Fruit fly (Drosophila melanogaster): Measurements from ENCODE around the gene LysP.

The LysP gene

DNA sequence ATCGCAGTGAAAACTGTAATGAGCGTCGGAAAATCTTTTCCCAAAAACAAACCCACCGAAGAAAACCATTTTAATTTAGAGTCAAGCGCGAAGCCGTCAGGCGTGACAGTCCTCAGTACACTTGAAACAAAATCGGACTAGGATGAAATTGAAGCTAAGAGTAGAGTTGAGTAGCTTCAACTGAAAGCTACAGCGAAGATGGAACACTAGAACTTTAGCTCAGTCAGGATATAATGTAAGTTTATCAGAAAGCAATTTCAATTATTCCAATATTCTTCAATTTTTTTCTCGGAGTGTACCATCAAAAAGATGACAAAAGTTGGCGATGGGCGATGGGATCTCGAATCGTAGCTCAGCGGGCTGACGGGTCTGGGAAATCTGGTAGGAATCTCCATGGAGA, 2.0 kb downstream of the LysP start (continued):
- TF ChIP-seq CG8478 (optimal IDR thresholded peaks at IDR 0.05) (no peak), sisA (GFP tag; IDR thresholded peaks at IDR 0.05) (peak; percentile 65), BEAF-32 (GFP tag; optimal IDR thresholded peaks at IDR 0.05) (no peak), CG34422 (GFP tag; IDR thresholded peaks at IDR 0.05) (no peak), pnt (GFP tag; optimal IDR thresholded peaks at IDR 0.05) (peak; percentile 24), CG12155 (GFP tag; optimal IDR thresholded peaks at IDR 0.05) (no peak), CoRest (tag; optimal IDR thresholded peaks at IDR 0.05) (peak; percentile 38), CG8388 (GFP tag; optimal IDR thresholded peaks at IDR 0.05) (peak; percentile 56), CG3065 (GFP tag; optimal IDR thresholded peaks at IDR 0.05) (no peak), Max (GFP tag; optimal IDR thresholded peaks at IDR 0.05) (peak; percentile 14), scrt (GFP tag; optimal IDR thresholded peaks at IDR 0.05) (no peak), CG5953 (GFP tag; IDR thresholded peaks at IDR 0.05) (no peak), Mad (GFP tag; optimal IDR thresholded peaks at IDR 0.05) (no peak), CG34224 (GFP tag; IDR thresholded peaks at IDR 0.05; ENCODE audit: partially characterized antibody) (no peak), CG18476 (GFP tag; optimal IDR thresholded peaks at IDR 0.05) (peak; percentile 18), lmd (GFP tag; IDR thresholded peaks at IDR 0.05) (peak; percentile 45), CG32767 (GFP tag; IDR thresholded peaks at IDR 0.05) (peak; percentile 37; the same call in 1 of the 2 replicates), ro (GFP tag; IDR thresholded peaks at IDR 0.05) (no peak), seq (GFP tag; IDR thresholded peaks at IDR 0.05) (no peak), Ets97D (GFP tag; optimal IDR thresholded peaks at IDR 0.05) (no peak), CG17186 (GFP tag; optimal IDR thresholded peaks at IDR 0.05) (peak; percentile 1), Myb (GFP tag; optimal IDR thresholded peaks at IDR 0.05) (no peak), pita (GFP tag; optimal IDR thresholded peaks at IDR 0.05) (no peak), NC2β (GFP tag; optimal IDR thresholded peaks at IDR 0.05) (no peak), CG10565 (GFP tag; optimal IDR thresholded peaks at IDR 0.05) (no peak), Fer2 (tag; optimal IDR thresholded peaks at IDR 0.05) (no peak), E2f2 (GFP tag; IDR thresholded peaks at IDR 0.05) (no peak), gcm2 (GFP tag; optimal IDR thresholded peaks at IDR 0.05) (no peak), btn (GFP tag; optimal IDR thresholded peaks at IDR 0.05) (peak; percentile 47), CG6272 (GFP tag; IDR thresholded peaks at IDR 0.05) (no peak), da (GFP tag; optimal IDR thresholded peaks at IDR 0.05) (no peak), CG12769 (tag; optimal IDR thresholded peaks at IDR 0.05) (peak; percentile 32), CG1024 (GFP tag; IDR thresholded peaks at IDR 0.05) (peak; percentile 58; the same call in 1 of the 2 replicates), corto (GFP tag; optimal IDR thresholded peaks at IDR 0.05) (no peak), pan (optimal IDR thresholded peaks at IDR 0.05) (no peak), pan (GFP tag; optimal IDR thresholded peaks at IDR 0.05 in 1 of 2, IDR thresholded peaks at IDR 0.05 in 1 of 2) (no peak), CG17912 (GFP tag; optimal IDR thresholded peaks at IDR 0.05) (no peak), wek (GFP tag; optimal IDR thresholded peaks at IDR 0.05) (no peak), Awh (GFP tag; IDR thresholded peaks at IDR 0.05) (no peak), CG14710 (tag; optimal IDR thresholded peaks at IDR 0.05) (peak; percentile 57), Hand (GFP tag; optimal IDR thresholded peaks at IDR 0.05) (no peak), CG30403 (GFP tag; optimal IDR thresholded peaks at IDR 0.05) (peak; percentile 45), Abd-B (GFP tag; optimal IDR thresholded peaks at IDR 0.05) (peak; percentile 14), dpn (GFP tag; optimal IDR thresholded peaks at IDR 0.05) (peak; percentile 16 to 39), CG13296 (GFP tag; optimal IDR thresholded peaks at IDR 0.05) (no peak), dimm (GFP tag; IDR thresholded peaks at IDR 0.05) (peak; percentile 33; the same call in 1 of the 2 replicates), pb (GFP tag; optimal IDR thresholded peaks at IDR 0.05) (no peak), Oaz (GFP tag; IDR thresholded peaks at IDR 0.05) (no peak), CG8359 (GFP tag; optimal IDR thresholded peaks at IDR 0.05; ENCODE audit: borderline replicate concordance) (peak; percentile 21), phol (tag; optimal IDR thresholded peaks at IDR 0.05) (peak; percentile 66), Chrac-16 (GFP tag; optimal IDR thresholded peaks at IDR 0.05) (peak; percentile 17), HLH4C (GFP tag; IDR thresholded peaks at IDR 0.05; ENCODE audit: partially characterized antibody) (no peak)
